ENCODE assay signal across 2 fruit fly cellular contexts in the genomic region with DNA sequence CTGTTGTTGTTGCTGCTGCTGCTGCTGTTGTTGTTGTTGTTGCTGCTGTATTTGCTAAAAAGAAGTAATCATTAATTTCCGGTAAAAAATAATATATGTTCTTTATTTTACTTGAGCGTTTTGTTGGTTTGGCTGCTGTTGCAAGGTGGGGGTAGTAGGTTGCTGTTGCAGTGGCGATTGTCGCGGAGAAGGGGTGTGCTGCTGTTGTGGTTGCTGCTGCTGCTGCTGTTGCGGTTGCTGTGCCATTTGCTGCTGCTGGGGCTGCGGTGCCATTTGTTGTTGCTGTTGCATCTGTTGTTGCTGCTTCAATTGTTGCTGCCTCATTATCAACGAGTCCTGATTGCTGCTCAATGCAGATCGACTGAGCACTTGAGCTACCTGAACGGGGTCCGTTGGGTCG.
TF ChIP-seq lines count a peak whose summit lies in the region.

No protein-coding gene starts in this region.

- TF ChIP-seq CTCF in whole organism, embryonic (GFP tag; optimal IDR thresholded peaks at IDR 0.05; lab: Kevin White, UChicago): no peak

TF ChIP-seq in whole organism, embryonic, 481 proteins besides CTCF, POLR2A, EP300 and RAD21:
- peak; percentile 37; the same call in 1 of the 2 replicates for TF ChIP-seq CG4360 (GFP tag; IDR thresholded peaks at IDR 0.05; lab: Robert Waterston, UW)
- no peak for TF ChIP-seq tin (GFP tag; optimal IDR thresholded peaks at IDR 0.05; lab: Kevin White, UChicago)
- no peak for TF ChIP-seq sisA (GFP tag; IDR thresholded peaks at IDR 0.05; lab: Robert Waterston, UW)
- no peak for TF ChIP-seq Stat92E (GFP tag; optimal IDR thresholded peaks at IDR 0.05; lab: Kevin White, UChicago)
- no peak for TF ChIP-seq Blimp-1 (GFP tag; optimal IDR thresholded peaks at IDR 0.05; lab: Kevin White, UChicago)
- TF ChIP-seq psq (GFP tag; optimal IDR thresholded peaks at IDR 0.05; lab: Kevin White, UChicago): no peak
- peak in 1 of 2 experiments; percentile 77 for TF ChIP-seq Dfd (GFP tag; optimal IDR thresholded peaks at IDR 0.05; lab: Kevin White, UChicago)
- no peak for TF ChIP-seq Max (GFP tag; optimal IDR thresholded peaks at IDR 0.05; lab: Kevin White, UChicago)

TF ChIP-seq in whole organism, wandering third instar larva, 38 proteins besides CTCF, POLR2A, EP300 and RAD21:
- no peak for TF ChIP-seq CG9705 (GFP tag; optimal IDR thresholded peaks at IDR 0.05; lab: Kevin White, UChicago)
- peak; percentile 93 for TF ChIP-seq Dfd (GFP tag; optimal IDR thresholded peaks at IDR 0.05; lab: Kevin White, UChicago)
